Fruit fly (Drosophila melanogaster) whole organism, embryonic: Measurements from ENCODE around the gene Sptz.

Experiments
- Ada2b ChIP-seq: fragments of 200-800 bp; sonication (Bioruptor generic); IDR thresholded peaks from 2 replicates; pipeline ENCODE4 v1.3.6; 2022; ENCODE audit warnings: missing biosample characterization, missing genetic modification characterization
- Atf3 ChIP-seq: fragments of 200-800 bp; sonication (Bioruptor generic); optimal IDR thresholded peaks from 3 replicates; lab custom pipeline; 2016; ENCODE audit warnings: missing biosample characterization, missing genetic modification characterization
- Atf6 ChIP-seq: fragments of 200-800 bp; sonication (Bioruptor generic); IDR thresholded peaks from 2 replicates; pipeline ENCODE4 v1.3.6; 2022; ENCODE audit warnings: missing biosample characterization, missing genetic modification characterization
- B-H1 ChIP-seq: fragments of 200-800 bp; sonication (Bioruptor generic); IDR thresholded peaks from 3 replicates; pipeline ENCODE4 v1.3.6; 2022; ENCODE audit warnings: missing biosample characterization, missing genetic modification characterization
- BtbVII ChIP-seq: fragments of 200-800 bp; sonication (Bioruptor generic); optimal IDR thresholded peaks from 3 replicates; lab custom pipeline; 2017; ENCODE audit warnings: missing biosample characterization, mild to moderate bottlenecking, missing genetic modification characterization
- CG10366 ChIP-seq: fragments of 200-800 bp; sonication (Bioruptor generic); IDR thresholded peaks from 2 replicates; pipeline ENCODE4 v1.3.6; 2022; ENCODE audit warnings: missing biosample characterization, missing genetic modification characterization
- CG12659 ChIP-seq: fragments of 200-800 bp; sonication (Bioruptor generic); optimal IDR thresholded peaks from 3 replicates; lab custom pipeline; 2017; ENCODE audit warnings: mild to moderate bottlenecking, missing biosample characterization, missing genetic modification reagents, missing genetic modification characterization
- CG13624 ChIP-seq: fragments of 200-800 bp; sonication (Bioruptor generic); optimal IDR thresholded peaks from 2 replicates; lab custom pipeline; 2016; ENCODE audit warnings: missing biosample characterization, missing genetic modification characterization
- CG14860 ChIP-seq: fragments of 200-800 bp; sonication (Bioruptor generic); IDR thresholded peaks from 3 replicates; pipeline ENCODE4 v1.3.6; 2022; ENCODE audit warnings: missing biosample characterization, missing genetic modification characterization; ENCODE audit not compliant: partially characterized antibody
- CG15696 ChIP-seq: fragments of 200-800 bp; sonication (Bioruptor generic); optimal IDR thresholded peaks from 2 replicates; lab custom pipeline; 2019; ENCODE audit warnings: missing biosample characterization, mild to moderate bottlenecking, missing genetic modification characterization, moderate library complexity
- CG1647 ChIP-seq: fragments of 200-800 bp; sonication (Bioruptor generic); optimal IDR thresholded peaks from 3 replicates; lab custom pipeline; 2016; ENCODE audit warnings: missing biosample characterization, missing genetic modification characterization
- CG17359 ChIP-seq: fragments of 200-800 bp; sonication (Bioruptor generic); optimal IDR thresholded peaks from 3 replicates; lab custom pipeline; 2018; ENCODE audit warnings: missing biosample characterization, mild to moderate bottlenecking, missing genetic modification characterization, moderate library complexity
- CG17612 ChIP-seq: fragments of 200-800 bp; sonication (Bioruptor generic); IDR thresholded peaks from 2 replicates; pipeline ENCODE4 v1.3.6; 2022; ENCODE audit warnings: missing biosample characterization, missing genetic modification characterization
- CG1792 ChIP-seq: fragments of 200-800 bp; sonication (Bioruptor generic); optimal IDR thresholded peaks from 2 replicates; lab custom pipeline; 2016; ENCODE audit warnings: missing biosample characterization, missing genetic modification characterization
- CG2199 ChIP-seq: fragments of 200-800 bp; sonication (Bioruptor generic); IDR thresholded peaks from 3 replicates; pipeline ENCODE4 v1.3.6; 2022; ENCODE audit warnings: missing biosample characterization, missing genetic modification characterization
- CG32772 ChIP-seq: fragments of 200-800 bp; sonication (Bioruptor generic); IDR thresholded peaks from 2 replicates; pipeline ENCODE4 v1.3.6; 2022; ENCODE audit warnings: missing biosample characterization, missing genetic modification characterization
- CG33213 ChIP-seq: fragments of 200-800 bp; sonication (Bioruptor generic); optimal IDR thresholded peaks from 3 replicates; lab custom pipeline; 2016; ENCODE audit warnings: missing biosample characterization, missing genetic modification characterization
- CG34422 ChIP-seq: fragments of 200-800 bp; sonication (Bioruptor generic); IDR thresholded peaks from 3 replicates; pipeline ENCODE4 v1.3.6; 2022; ENCODE audit warnings: missing biosample characterization, missing genetic modification characterization
- CG4424 ChIP-seq: fragments of 200-800 bp; sonication (Bioruptor generic); optimal IDR thresholded peaks from 3 replicates; lab custom pipeline; 2016; ENCODE audit warnings: missing biosample characterization, missing genetic modification characterization
- CG6272 ChIP-seq: fragments of 200-800 bp; sonication (Bioruptor generic); IDR thresholded peaks from 2 replicates; pipeline ENCODE4 v1.3.6; 2022; ENCODE audit warnings: missing biosample characterization, missing genetic modification characterization
- CG9817 ChIP-seq: fragments of 200-800 bp; sonication (Bioruptor generic); optimal IDR thresholded peaks from 2 replicates; lab custom pipeline; 2018; ENCODE audit warnings: missing biosample characterization, mild to moderate bottlenecking, missing genetic modification characterization, moderate library complexity
- Fer3 ChIP-seq: fragments of 200-800 bp; sonication (Bioruptor generic); optimal IDR thresholded peaks from 2 replicates; lab custom pipeline; 2018; ENCODE audit warnings: missing biosample characterization, mild to moderate bottlenecking, missing genetic modification characterization, moderate library complexity
- H2.0 ChIP-seq: fragments of 200-800 bp; sonication (Bioruptor generic); IDR thresholded peaks from 2 replicates; pipeline ENCODE4 v1.3.6; 2022; ENCODE audit warnings: missing biosample characterization, missing genetic modification characterization
- HLH54F ChIP-seq: fragments of 200-800 bp; sonication (Bioruptor generic); optimal IDR thresholded peaks from 3 replicates; lab custom pipeline; 2016; ENCODE audit warnings: missing biosample characterization, missing genetic modification characterization
- Hmr ChIP-seq: fragments of 200-800 bp; sonication (Bioruptor generic); optimal IDR thresholded peaks from 3 replicates; lab custom pipeline; 2017; ENCODE audit warnings: mild to moderate bottlenecking, missing biosample characterization, missing genetic modification reagents, missing genetic modification characterization
- NC2α ChIP-seq: fragments of 200-800 bp; sonication (Bioruptor generic); optimal IDR thresholded peaks from 2 replicates; lab custom pipeline; 2016; ENCODE audit warnings: missing biosample characterization, missing genetic modification characterization
- Optix ChIP-seq: fragments of 200-800 bp; sonication (Bioruptor generic); IDR thresholded peaks from 3 replicates; pipeline ENCODE4 v1.3.6; 2022; ENCODE audit warnings: missing biosample characterization, missing genetic modification characterization
- aop ChIP-seq: fragments of 200-800 bp; sonication (Bioruptor generic); IDR thresholded peaks from 2 replicates; pipeline ENCODE4 v1.3.6; 2022; ENCODE audit warnings: missing biosample characterization, missing genetic modification characterization
- ara ChIP-seq: fragments of 200-800 bp; sonication (Bioruptor generic); IDR thresholded peaks from 2 replicates; pipeline ENCODE4 v1.3.6; 2022; ENCODE audit warnings: missing biosample characterization, missing genetic modification characterization
- az2 ChIP-seq: fragments of 200-800 bp; sonication (Bioruptor generic); optimal IDR thresholded peaks from 3 replicates; lab custom pipeline; 2016; ENCODE audit warnings: missing biosample characterization, missing genetic modification characterization
- bigmax ChIP-seq: fragments of 200-800 bp; sonication (Bioruptor generic); optimal IDR thresholded peaks from 2 replicates; lab custom pipeline; 2018; ENCODE audit warnings: missing biosample characterization, mild to moderate bottlenecking, missing genetic modification characterization
- chn ChIP-seq: fragments of 200-800 bp; sonication (Bioruptor generic); optimal IDR thresholded peaks from 2 replicates; lab custom pipeline; 2016; ENCODE audit warnings: missing biosample characterization, missing genetic modification characterization
- crc ChIP-seq: fragments of 200-800 bp; sonication (Bioruptor generic); optimal IDR thresholded peaks from 2 replicates; lab custom pipeline; 2016; ENCODE audit warnings: missing biosample characterization, missing genetic modification characterization
- dan ChIP-seq: fragments of 200-800 bp; sonication (Bioruptor generic); IDR thresholded peaks from 2 replicates; pipeline ENCODE4 v1.3.6; 2022; ENCODE audit warnings: missing biosample characterization, missing genetic modification characterization
- danr ChIP-seq: fragments of 200-800 bp; sonication (Bioruptor generic); IDR thresholded peaks from 2 replicates; pipeline ENCODE4 v1.3.6; 2022; ENCODE audit warnings: missing biosample characterization, missing genetic modification characterization
- dmrt99B ChIP-seq: fragments of 200-800 bp; sonication (Bioruptor generic); optimal IDR thresholded peaks from 2 replicates; lab custom pipeline; 2018; ENCODE audit warnings: missing biosample characterization, mild to moderate bottlenecking, missing genetic modification characterization, moderate library complexity
- fd96Cb ChIP-seq: fragments of 200-800 bp; sonication (Bioruptor generic); optimal IDR thresholded peaks from 2 replicates; lab custom pipeline; 2018; ENCODE audit warnings: missing biosample characterization, mild to moderate bottlenecking, missing genetic modification characterization, moderate library complexity
- gce ChIP-seq: fragments of 200-800 bp; sonication (Bioruptor generic); IDR thresholded peaks from 3 replicates; pipeline ENCODE4 v1.3.6; 2022; ENCODE audit warnings: missing biosample characterization, missing genetic modification characterization
- hkb ChIP-seq, 2 experiments: fragments of 200-800 bp in 1 of 2; fragments of >200 bp in 1 of 2; sonication (Bioruptor generic) in 1 of 2; IDR thresholded peaks in 1 of 2; optimal IDR thresholded peaks in 1 of 2; 2 replicates each; pipeline versions ENCODE4 v1.3.6 to Lab custom; 2017 to 2022; ENCODE audit warnings: missing biosample characterization in 1 of 2, missing genetic modification characterization in 1 of 2
- kah ChIP-seq: fragments of 200-800 bp; sonication (Bioruptor generic); optimal IDR thresholded peaks from 2 replicates; lab custom pipeline; 2018; ENCODE audit warnings: missing biosample characterization, mild to moderate bottlenecking, missing genetic modification characterization
- lmd ChIP-seq: fragments of 200-800 bp; sonication (Bioruptor generic); IDR thresholded peaks from 2 replicates; pipeline ENCODE4 v1.3.6; 2022; ENCODE audit warnings: missing biosample characterization, missing genetic modification characterization
- mirr ChIP-seq: fragments of 200-800 bp; sonication (Bioruptor generic); optimal IDR thresholded peaks from 3 replicates; lab custom pipeline; 2018; ENCODE audit warnings: missing biosample characterization, mild to moderate bottlenecking, missing genetic modification characterization
- p53 ChIP-seq: fragments of 200-800 bp; sonication (Bioruptor generic); optimal IDR thresholded peaks from 2 replicates; lab custom pipeline; 2016; ENCODE audit warnings: missing biosample characterization, missing genetic modification characterization
- pnt ChIP-seq: fragments of 200-800 bp; sonication (Bioruptor generic); optimal IDR thresholded peaks from 3 replicates; lab custom pipeline; 2016; ENCODE audit warnings: missing biosample characterization, missing genetic modification characterization
- repo ChIP-seq: fragments of 200-800 bp; sonication (Bioruptor generic); optimal IDR thresholded peaks from 2 replicates; lab custom pipeline; 2016; ENCODE audit warnings: missing biosample characterization, missing genetic modification characterization
- schlank ChIP-seq: fragments of 200-800 bp; sonication (Bioruptor generic); optimal IDR thresholded peaks from 2 replicates; lab custom pipeline; 2018; ENCODE audit warnings: missing biosample characterization, mild to moderate bottlenecking, missing genetic modification characterization
- sima ChIP-seq: fragments of 200-800 bp; sonication (Bioruptor generic); optimal IDR thresholded peaks from 2 replicates; lab custom pipeline; 2016; ENCODE audit warnings: missing biosample characterization, missing genetic modification characterization
- stc ChIP-seq: fragments of 200-800 bp; sonication (Bioruptor generic); IDR thresholded peaks from 2 replicates; pipeline ENCODE4 v1.3.6; 2022; ENCODE audit warnings: missing biosample characterization, missing genetic modification characterization
- zfh1 ChIP-seq: fragments of 200-800 bp; sonication (Bioruptor generic); IDR thresholded peaks from 3 replicates; pipeline ENCODE4 v1.3.6; 2022; ENCODE audit warnings: missing biosample characterization, missing genetic modification characterization

Gene Sptz

dm6 chr3R:11458022-11458850 is 36.3 kb downstream of the Sptz start (continued):
- TF ChIP-seq Atf3 (GFP tag; lab: Kevin White, UChicago) (peak; percentile 22), CG14860 (GFP tag; lab: Robert Waterston, UW) (no peak), gce (no peak; the same call in 2 of the 3 replicates), CG1647 (GFP tag; lab: Kevin White, UChicago) (peak; percentile 62), fd96Cb (tag; lab: Kevin White, UChicago) (peak; percentile 50), NC2α (GFP tag; lab: Kevin White, UChicago) (peak; percentile 21), Hmr (GFP tag; lab: Kevin White, UChicago) (peak; percentile 74), Atf6 (GFP tag; lab: Robert Waterston, UW) (peak; percentile 87), danr (GFP tag; lab: Robert Waterston, UW) (peak; percentile 58; the same call in 1 of the 2 replicates), mirr (peak; percentile 26), CG10366 (peak; percentile 77), Ada2b (peak; percentile 87), CG17612 (GFP tag; lab: Robert Waterston, UW) (0 out of 2 replicates have a peak, but pooled peaks have one; percentile 38), stc (GFP tag; lab: Robert Waterston, UW) (peak; percentile 54; the same call in 1 of the 2 replicates), H2.0 (GFP tag; lab: Robert Waterston, UW) (peak; percentile 73), repo (GFP tag; lab: Kevin White, UChicago) (peak; percentile 36), az2 (GFP tag; lab: Kevin White, UChicago) (peak; percentile 38), CG12659 (GFP tag; lab: Kevin White, UChicago) (peak; percentile 54), B-H1 (peak; percentile 59; the same call in 2 of the 3 replicates), CG2199 (0 out of 3 replicates have a peak, but pooled peaks have one; percentile 37), CG15696 (tag; lab: Kevin White, UChicago) (peak; percentile 5), kah (no peak), p53 (GFP tag; lab: Kevin White, UChicago) (no peak), dan (GFP tag; lab: Robert Waterston, UW) (no peak), pnt (GFP tag; lab: Kevin White, UChicago) (peak; percentile 58), zfh1 (GFP tag; lab: Robert Waterston, UW) (peak; percentile 64; the same call in 1 of the 3 replicates), CG4424 (GFP tag; lab: Kevin White, UChicago) (peak; percentile 57), bigmax (no peak), chn (GFP tag; lab: Kevin White, UChicago) (peak; percentile 41), sima (GFP tag; lab: Kevin White, UChicago) (peak; percentile 27), CG32772 (GFP tag; lab: Robert Waterston, UW) (peak; percentile 81), hkb (optimal IDR thresholded peaks at IDR 0.05; lab: Kevin White, UChicago) (no peak), hkb (GFP tag; IDR thresholded peaks at IDR 0.05; lab: Robert Waterston, UW) (peak; percentile 82), dmrt99B (tag; lab: Kevin White, UChicago) (peak; percentile 68), lmd (GFP tag; lab: Robert Waterston, UW) (peak; percentile 79), crc (peak; percentile 27), aop (GFP tag; lab: Robert Waterston, UW) (no peak), BtbVII (GFP tag; lab: Kevin White, UChicago) (peak; percentile 59), HLH54F (GFP tag; lab: Kevin White, UChicago) (peak; percentile 68), Fer3 (tag; lab: Kevin White, UChicago) (peak; percentile 80), CG33213 (GFP tag; lab: Kevin White, UChicago) (no peak), CG6272 (peak; percentile 63), CG34422 (peak; percentile 76), CG13624 (GFP tag; lab: Kevin White, UChicago) (peak; percentile 14), schlank (tag; lab: Kevin White, UChicago) (peak; percentile 43), CG17359 (tag; lab: Kevin White, UChicago) (peak; percentile 63), ara (GFP tag; lab: Robert Waterston, UW) (peak; percentile 67; the same call in 1 of the 2 replicates), CG1792 (GFP tag; lab: Kevin White, UChicago) (peak; percentile 33), CG9817 (tag; lab: Kevin White, UChicago) (peak; percentile 59), Optix (peak; percentile 68; the same call in 2 of the 3 replicates)
